Worm (Caenorhabditis elegans): Measurements from ENCODE around the gene srw-134.

DNA sequence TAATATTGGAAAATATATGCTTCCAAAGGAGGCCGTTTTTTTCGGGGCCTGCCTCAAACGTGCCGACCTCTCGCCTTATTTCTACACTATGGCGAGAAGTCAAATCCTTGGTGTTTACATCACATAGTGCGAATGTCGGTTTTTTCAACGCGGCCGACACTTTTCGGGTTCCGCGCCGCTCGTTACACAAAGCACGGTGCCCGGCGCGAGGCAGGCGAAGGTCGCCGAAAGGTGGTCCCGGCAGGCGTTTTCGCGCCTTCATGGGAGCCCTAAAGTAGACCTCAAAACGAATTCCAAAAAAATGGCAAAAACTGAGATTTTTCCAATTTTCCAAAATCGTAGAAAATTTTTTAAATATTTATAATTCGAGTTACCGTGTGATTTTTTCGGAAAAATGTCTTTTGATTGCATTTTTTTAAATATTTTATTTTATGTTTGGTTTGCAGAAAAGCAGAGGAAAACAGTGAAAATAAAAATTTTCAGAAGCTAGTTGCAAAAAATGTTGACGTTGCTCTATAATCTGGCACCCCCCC, 13.2 kb upstream of the srw-134 start, which contains the start of gene T05B4.12:
- TF ChIP-seq sptf-1 (tag; optimal IDR thresholded peaks at IDR 0.05) (no peak), unc-62 (GFP tag; optimal IDR thresholded peaks at IDR 0.05) (no peak), ceh-83 (GFP tag; optimal IDR thresholded peaks at IDR 0.05) (no peak)

All from whole organism, mixed stage, embryonic.